Worm (Caenorhabditis elegans) whole organism, late embryonic: ENCODE data around the gene tsr-2.

ENCODE experiments used
- ama-1 ChIP-seq: fragments of 150-350 bp; optimal IDR thresholded peaks from 2 replicates; lab custom pipeline; 2014
- elt-2 ChIP-seq: sonication (generic microtip); optimal IDR thresholded peaks from 2 replicates; lab custom pipeline; 2016; ENCODE audit warnings: missing genetic modification reagents, missing genetic modification characterization, missing compliant biosample characterization
- ets-4 ChIP-seq: sonication (generic microtip); optimal IDR thresholded peaks from 2 replicates; lab custom pipeline; 2016; ENCODE audit warnings: missing genetic modification characterization, missing compliant biosample characterization
- fkh-10 ChIP-seq: fragments of 150-350 bp; optimal IDR thresholded peaks from 2 replicates; lab custom pipeline; 2014; ENCODE audit warnings: missing biosample characterization, missing genetic modification reagents, missing genetic modification characterization
- hlh-13 ChIP-seq: fragments of 200-800 bp; sonication (Bioruptor generic); optimal IDR thresholded peaks from 2 replicates; lab custom pipeline; 2018; ENCODE audit warnings: mild to moderate bottlenecking, missing genetic modification characterization, missing compliant biosample characterization
- hlh-30 ChIP-seq: sonication (generic microtip); optimal IDR thresholded peaks from 2 replicates; lab custom pipeline; 2017; ENCODE audit warnings: antibody characterized with exemption, missing genetic modification characterization, missing compliant biosample characterization; ENCODE audit not compliant: insufficient read depth
- hlh-6 ChIP-seq: sonication (generic microtip); optimal IDR thresholded peaks from 2 replicates; lab custom pipeline; 2016; ENCODE audit warnings: missing genotype, missing genetic modification characterization, missing compliant biosample characterization
- hlh-8 ChIP-seq: sonication (generic microtip); optimal IDR thresholded peaks from 2 replicates; lab custom pipeline; 2016; ENCODE audit warnings: missing genotype, missing genetic modification characterization, missing compliant biosample characterization
- nfya-1 ChIP-seq: sonication (generic microtip); optimal IDR thresholded peaks from 2 replicates; lab custom pipeline; 2017; ENCODE audit warnings: missing genetic modification characterization, mild to moderate bottlenecking, missing compliant biosample characterization, antibody characterized with exemption, moderate library complexity
- pax-1 ChIP-seq: fragments of 150-350 bp; optimal IDR thresholded peaks from 2 replicates; lab custom pipeline; 2014; ENCODE audit warnings: missing biosample characterization, missing genetic modification characterization
- pha-4 ChIP-seq: fragments of 150-350 bp; optimal IDR thresholded peaks from 2 replicates; lab custom pipeline; 2018; ENCODE audit warnings: missing biosample characterization, missing genetic modification reagents, missing genetic modification characterization
- pqm-1 ChIP-seq: sonication (generic microtip); optimal IDR thresholded peaks from 2 replicates; lab custom pipeline; 2016; ENCODE audit warnings: missing genetic modification characterization, missing compliant biosample characterization
- sox-2 ChIP-seq: fragments of 200-800 bp; sonication (Bioruptor generic); IDR thresholded peaks from 2 replicates; pipeline ENCODE4 v1.3.6; 2022; ENCODE audit warnings: missing genetic modification reagents, missing genetic modification characterization, missing compliant biosample characterization
- tbx-2 ChIP-seq: sonication (generic microtip); optimal IDR thresholded peaks from 2 replicates; lab custom pipeline; 2016; ENCODE audit warnings: missing genetic modification characterization, missing compliant biosample characterization

DNA sequence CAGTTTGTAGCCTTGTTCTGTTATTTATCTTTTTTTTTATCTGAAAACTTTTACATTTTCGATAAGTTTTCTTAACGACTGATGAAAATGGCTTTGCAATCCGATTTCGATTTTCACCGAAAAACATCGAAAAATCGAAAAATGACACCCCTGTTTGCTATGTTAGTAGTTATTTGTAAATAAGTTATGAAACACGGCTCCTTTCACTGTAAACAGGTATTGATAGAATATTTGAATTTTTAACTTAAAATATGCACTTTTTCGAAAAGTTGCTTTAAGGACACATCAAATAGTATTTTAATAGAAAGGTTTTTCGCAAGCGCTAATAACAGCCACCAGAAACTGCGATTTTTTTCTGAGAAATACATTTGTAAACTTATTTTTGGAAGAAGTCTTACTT, 40.0 kb downstream of the tsr-2 start:
- TF ChIP-seq elt-2 (no peak), hlh-8 (tag; lab: Kevin White, UChicago) (no peak), hlh-6 (tag; lab: Kevin White, UChicago) (no peak), pha-4 (tag; lab: Kevin White, UChicago) (no peak), sox-2 (no peak), nfya-1 (tag; lab: Kevin White, UChicago) (no peak), fkh-10 (GFP tag; lab: Kevin White, UChicago) (no peak), hlh-13 (no peak), ama-1 (lab: Kevin White, UChicago) (no peak), tbx-2 (no peak), hlh-30 (tag; lab: Kevin White, UChicago) (no peak), ets-4 (tag; lab: Kevin White, UChicago) (no peak), pqm-1 (tag; lab: Kevin White, UChicago) (no peak), pax-1 (tag; lab: Kevin White, UChicago) (no peak)
